Worm (Caenorhabditis elegans) whole organism, early embryonic: Measurements from ENCODE around the gene ceh-92.

Experiments used
- aly-1 ChIP-seq: sonication (generic microtip); optimal IDR thresholded peaks from 2 replicates; lab custom pipeline; 2016; ENCODE audit warnings: missing genetic modification characterization, missing compliant biosample characterization
- ama-1 ChIP-seq: fragments of 150-350 bp; optimal IDR thresholded peaks from 2 replicates; lab custom pipeline; 2014
- ceh-36 ChIP-seq: sonication (generic microtip); optimal IDR thresholded peaks from 2 replicates; lab custom pipeline; 2016; ENCODE audit warnings: missing genetic modification characterization, inconsistent platforms, missing compliant biosample characterization
- ets-7 ChIP-seq: sonication (generic microtip); optimal IDR thresholded peaks from 2 replicates; lab custom pipeline; 2016; ENCODE audit warnings: missing genotype, missing genetic modification characterization, missing compliant biosample characterization
- flt-1 ChIP-seq: fragments of 200-800 bp; sonication (Bioruptor generic); IDR thresholded peaks from 2 replicates; pipeline ENCODE4 v1.3.6; 2022; ENCODE audit warnings: missing genetic modification characterization, missing compliant biosample characterization
- hmbx-1 ChIP-seq: sonication (generic microtip); optimal IDR thresholded peaks from 2 replicates; lab custom pipeline; 2016; ENCODE audit warnings: mild to moderate bottlenecking, missing genetic modification characterization, missing compliant biosample characterization
- hnd-1 ChIP-seq: sonication (generic microtip); optimal IDR thresholded peaks from 2 replicates; lab custom pipeline; 2016; ENCODE audit warnings: missing genetic modification characterization, missing compliant biosample characterization
- pes-1 ChIP-seq: fragments of 200-800 bp; sonication (Bioruptor generic); IDR thresholded peaks from 2 replicates; pipeline ENCODE4 v1.3.6; 2022; ENCODE audit warnings: missing genetic modification reagents, missing genetic modification characterization, missing compliant biosample characterization
- scrt-1 ChIP-seq: fragments of 200-800 bp; sonication (Bioruptor generic); IDR thresholded peaks from 2 replicates; pipeline ENCODE4 v1.3.6; 2022; ENCODE audit warnings: missing genetic modification characterization, missing compliant biosample characterization
- sea-1 ChIP-seq: fragments of 200-800 bp; sonication (Bioruptor generic); conservative IDR thresholded peaks from 2 replicates; pipeline ENCODE4 v1.3.6; 2022; ENCODE audit warnings: missing genetic modification characterization, missing compliant biosample characterization
- tbx-11 ChIP-seq: fragments of 200-800 bp; sonication (Bioruptor generic); IDR thresholded peaks from 2 replicates; pipeline ENCODE4 v1.3.6; 2022; ENCODE audit warnings: missing genetic modification characterization, missing compliant biosample characterization
- tbx-37 ChIP-seq: fragments of 200-800 bp; sonication (Bioruptor generic); conservative IDR thresholded peaks from 2 replicates; pipeline ENCODE4 v1.3.6; 2022; ENCODE audit warnings: missing genetic modification reagents, missing genetic modification characterization, missing compliant biosample characterization
- tra-4 ChIP-seq: sonication (generic microtip); optimal IDR thresholded peaks from 2 replicates; lab custom pipeline; 2017; ENCODE audit warnings: missing genetic modification characterization, missing compliant biosample characterization

- TF ChIP-seq ama-1 (lab: Kevin White, UChicago): no peak
- TF ChIP-seq tbx-11: no peak
- no peak for TF ChIP-seq pes-1
- TF ChIP-seq ets-7 (tag; lab: Kevin White, UChicago): no peak
- no peak for TF ChIP-seq tbx-37 (GFP tag; lab: Robert Waterston, UW)
- no peak for TF ChIP-seq ceh-36 (tag; lab: Kevin White, UChicago)
- TF ChIP-seq sea-1 (GFP tag; lab: Robert Waterston, UW): no peak
- TF ChIP-seq flt-1 (GFP tag; lab: Robert Waterston, UW): no peak
- TF ChIP-seq tra-4: no peak
- TF ChIP-seq hmbx-1 (tag; lab: Kevin White, UChicago): no peak
- TF ChIP-seq aly-1 (tag; lab: Kevin White, UChicago): no peak
- TF ChIP-seq hnd-1 (tag; lab: Kevin White, UChicago): no peak
- no peak for TF ChIP-seq scrt-1 (GFP tag; lab: Robert Waterston, UW)
Observed at ce11 chrIII:11627631-11628030, 46.2 kb downstream of the ceh-92 start.
